Fruit fly (Drosophila melanogaster) whole organism, embryonic: ENCODE measurements around the gene Prp5.

Experiments used
- Antp ChIP-seq: fragments of 200-800 bp; sonication (Bioruptor generic); optimal IDR thresholded peaks from 3 replicates; lab custom pipeline; 2016; ENCODE audit warnings: missing biosample characterization, missing genetic modification characterization
- Awh ChIP-seq: fragments of 200-800 bp; sonication (Bioruptor generic); IDR thresholded peaks from 2 replicates; pipeline ENCODE4, ENCODE4 v1.3.6; 2022; ENCODE audit warnings: missing biosample characterization, missing genetic modification characterization
- B-H1 ChIP-seq: fragments of 200-800 bp; sonication (Bioruptor generic); IDR thresholded peaks from 3 replicates; pipeline ENCODE4 v1.3.6; 2022; ENCODE audit warnings: missing biosample characterization, missing genetic modification characterization
- Bdp1 ChIP-seq: fragments of 200-800 bp; sonication (Bioruptor generic); optimal IDR thresholded peaks from 3 replicates; lab custom pipeline; 2016; ENCODE audit warnings: missing biosample characterization, missing genetic modification characterization
- C15 ChIP-seq: fragments of 200-800 bp; sonication (Bioruptor generic); IDR thresholded peaks from 3 replicates; pipeline ENCODE4 v1.3.6; 2022; ENCODE audit warnings: missing biosample characterization, missing genetic modification characterization
- CG11696 ChIP-seq: fragments of 200-800 bp; sonication (Bioruptor generic); IDR thresholded peaks from 2 replicates; pipeline ENCODE4 v1.3.6; 2022; ENCODE audit warnings: missing biosample characterization, missing genetic modification characterization
- CG12155 ChIP-seq: fragments of 200-800 bp; sonication (Bioruptor generic); optimal IDR thresholded peaks from 3 replicates; lab custom pipeline; 2016; ENCODE audit warnings: missing biosample characterization, missing genetic modification characterization
- CG13287 ChIP-seq: fragments of 200-800 bp; sonication (Bioruptor generic); IDR thresholded peaks from 2 replicates; pipeline ENCODE4 v1.3.6; 2022; ENCODE audit warnings: missing biosample characterization, missing genetic modification characterization; ENCODE audit not compliant: partially characterized antibody
- CG14441 ChIP-seq: fragments of 200-800 bp; sonication (Bioruptor generic); IDR thresholded peaks from 2 replicates; pipeline ENCODE4 v1.3.6; 2022; ENCODE audit warnings: missing biosample characterization, missing genetic modification characterization
- CG15011 ChIP-seq: fragments of 200-800 bp; sonication (Bioruptor generic); optimal IDR thresholded peaks from 3 replicates; lab custom pipeline; 2018; ENCODE audit warnings: missing biosample characterization, mild to moderate bottlenecking, missing genetic modification characterization
- CG16779 ChIP-seq: fragments of 200-800 bp; sonication (Bioruptor generic); IDR thresholded peaks from 2 replicates; pipeline ENCODE4 v1.3.6; 2022; ENCODE audit warnings: missing biosample characterization, missing genetic modification characterization
- CG18599 ChIP-seq: fragments of 200-800 bp; sonication (Bioruptor generic); optimal IDR thresholded peaks from 3 replicates; lab custom pipeline; 2017; ENCODE audit warnings: missing biosample characterization, missing genetic modification characterization, mild to moderate bottlenecking, moderate library complexity, missing genetic modification reagents
- CG2129 ChIP-seq: fragments of 200-800 bp; sonication (Bioruptor generic); IDR thresholded peaks from 2 replicates; pipeline ENCODE4 v1.3.6; 2022; ENCODE audit warnings: missing biosample characterization, missing genetic modification characterization; ENCODE audit not compliant: partially characterized antibody
- CG2202 ChIP-seq: fragments of 200-800 bp; sonication (Bioruptor generic); optimal IDR thresholded peaks from 2 replicates; lab custom pipeline; 2018; ENCODE audit warnings: missing biosample characterization, mild to moderate bottlenecking, missing genetic modification characterization
- CG31365 ChIP-seq: fragments of 200-800 bp; sonication (Bioruptor generic); optimal IDR thresholded peaks from 2 replicates; lab custom pipeline; 2018; ENCODE audit warnings: missing biosample characterization, mild to moderate bottlenecking, missing genetic modification characterization
- CG3281 ChIP-seq: fragments of 200-800 bp; sonication (Bioruptor generic); optimal IDR thresholded peaks from 3 replicates; lab custom pipeline; 2017; ENCODE audit warnings: missing biosample characterization, mild to moderate bottlenecking, missing genetic modification characterization
- CG5180 ChIP-seq: fragments of 200-800 bp; sonication (Bioruptor generic); optimal IDR thresholded peaks from 3 replicates; lab custom pipeline; 2017; ENCODE audit warnings: missing biosample characterization, missing genetic modification characterization, mild to moderate bottlenecking, moderate library complexity, missing genetic modification reagents
- CG6689 ChIP-seq: fragments of 200-800 bp; sonication (Bioruptor generic); IDR thresholded peaks from 2 replicates; pipeline ENCODE4 v1.3.6; 2022; ENCODE audit warnings: missing biosample characterization, missing genetic modification characterization
- CG7372 ChIP-seq: fragments of 200-800 bp; sonication (Bioruptor generic); IDR thresholded peaks from 2 replicates; pipeline ENCODE4 v1.3.6; 2022; ENCODE audit warnings: missing biosample characterization, missing genetic modification characterization
- CG7963 ChIP-seq: fragments of 200-800 bp; sonication (Bioruptor generic); IDR thresholded peaks from 3 replicates; pipeline ENCODE4 v1.3.6; 2022; ENCODE audit warnings: missing biosample characterization, missing genetic modification characterization; ENCODE audit not compliant: partially characterized antibody
- Dad ChIP-seq: fragments of 200-800 bp; sonication (Bioruptor generic); optimal IDR thresholded peaks from 3 replicates; lab custom pipeline; 2016; ENCODE audit warnings: missing biosample characterization, missing genetic modification characterization
- Dll ChIP-seq: fragments of 200-800 bp; sonication (Bioruptor generic); IDR thresholded peaks from 4 replicates; pipeline ENCODE4 v1.3.6; 2022; ENCODE audit warnings: missing biosample characterization, missing genetic modification characterization; ENCODE audit not compliant: partially characterized antibody
- E2f1 ChIP-seq: fragments of 200-800 bp; sonication (Bioruptor generic); IDR thresholded peaks from 2 replicates; pipeline ENCODE4 v1.3.6; 2022; ENCODE audit warnings: missing biosample characterization, missing genetic modification characterization
- HmgZ ChIP-seq: fragments of 200-800 bp; sonication (Bioruptor generic); optimal IDR thresholded peaks from 2 replicates; lab custom pipeline; 2018; ENCODE audit warnings: missing biosample characterization, mild to moderate bottlenecking, missing genetic modification characterization
- Jarid2 ChIP-seq: fragments of 200-800 bp; sonication (Bioruptor generic); optimal IDR thresholded peaks from 3 replicates; lab custom pipeline; 2017; ENCODE audit warnings: mild to moderate bottlenecking, missing biosample characterization, missing genetic modification reagents, missing genetic modification characterization
- NK7.1 ChIP-seq: fragments of 200-800 bp; sonication (Bioruptor generic); optimal IDR thresholded peaks from 3 replicates; lab custom pipeline; 2016; ENCODE audit warnings: missing biosample characterization, missing genetic modification characterization
- Rx ChIP-seq: fragments of 200-800 bp; sonication (Bioruptor generic); IDR thresholded peaks from 2 replicates; pipeline ENCODE4 v1.3.6; 2022; ENCODE audit warnings: missing biosample characterization, missing genetic modification characterization
- TFAM ChIP-seq: fragments of 200-800 bp; sonication (Bioruptor generic); optimal IDR thresholded peaks from 2 replicates; lab custom pipeline; 2017; ENCODE audit warnings: missing biosample characterization, missing genetic modification characterization, inconsistent platforms
- Trl ChIP-seq, 3 experiments: fragments of >200 bp in 2 of 3; fragments of 200-800 bp in 1 of 3; sonication (Bioruptor generic) in 1 of 3; optimal IDR thresholded peaks; 2 replicates in 1 of 3; 3 replicates in 2 of 3; lab custom pipeline; 2016 to 2017; ENCODE audit warnings: missing biosample characterization in 1 of 3, missing genetic modification characterization in 1 of 3
- abd-A ChIP-seq: fragments of 200-800 bp; sonication (Bioruptor generic); optimal IDR thresholded peaks from 3 replicates; lab custom pipeline; 2019; ENCODE audit warnings: missing biosample characterization, mild to moderate bottlenecking, missing genetic modification characterization, moderate library complexity
- ap ChIP-seq: fragments of 200-800 bp; sonication (Bioruptor generic); IDR thresholded peaks from 2 replicates; pipeline ENCODE4 v1.3.6; 2022; ENCODE audit warnings: missing biosample characterization, missing genetic modification characterization
- crc ChIP-seq: fragments of 200-800 bp; sonication (Bioruptor generic); optimal IDR thresholded peaks from 2 replicates; lab custom pipeline; 2016; ENCODE audit warnings: missing biosample characterization, missing genetic modification characterization
- croc ChIP-seq: fragments of 200-800 bp; sonication (Bioruptor generic); conservative IDR thresholded peaks from 3 replicates; pipeline ENCODE4 v1.3.6; 2022; ENCODE audit warnings: missing biosample characterization, missing genetic modification characterization
- crol ChIP-seq: fragments of 200-800 bp; sonication (Bioruptor generic); IDR thresholded peaks from 2 replicates; pipeline ENCODE4 v1.3.6; 2022; ENCODE audit warnings: missing biosample characterization, missing genetic modification characterization
- fru ChIP-seq: fragments of >200 bp; optimal IDR thresholded peaks from 2 replicates; lab custom pipeline; 2017
- gce ChIP-seq: fragments of 200-800 bp; sonication (Bioruptor generic); IDR thresholded peaks from 3 replicates; pipeline ENCODE4 v1.3.6; 2022; ENCODE audit warnings: missing biosample characterization, missing genetic modification characterization
- lov ChIP-seq, 2 experiments: fragments of 200-800 bp in 1 of 2; fragments of >200 bp in 1 of 2; sonication (Bioruptor generic) in 1 of 2; IDR thresholded peaks in 1 of 2; optimal IDR thresholded peaks in 1 of 2; 2 replicates in 1 of 2; 3 replicates in 1 of 2; pipeline versions ENCODE4 v1.3.6 to Lab custom; 2017 to 2022; ENCODE audit warnings: missing biosample characterization in 1 of 2, missing genetic modification characterization in 1 of 2
- mirr ChIP-seq: fragments of 200-800 bp; sonication (Bioruptor generic); optimal IDR thresholded peaks from 3 replicates; lab custom pipeline; 2018; ENCODE audit warnings: missing biosample characterization, mild to moderate bottlenecking, missing genetic modification characterization
- nerfin-1 ChIP-seq: fragments of 200-800 bp; sonication (Bioruptor generic); optimal IDR thresholded peaks from 3 replicates; lab custom pipeline; 2019; ENCODE audit warnings: missing biosample characterization, mild to moderate bottlenecking, missing genetic modification characterization, moderate library complexity
- otp ChIP-seq: fragments of 200-800 bp; sonication (Bioruptor generic); IDR thresholded peaks from 3 replicates; pipeline ENCODE4, ENCODE4 v1.3.6; 2022; ENCODE audit warnings: missing biosample characterization, missing genetic modification characterization
- prd ChIP-seq, 3 experiments: fragments of >200 bp in 2 of 3; fragments of 200-800 bp in 1 of 3; sonication (Bioruptor generic) in 1 of 3; optimal IDR thresholded peaks in 2 of 3; IDR thresholded peaks in 1 of 3; 2 replicates in 2 of 3; 3 replicates in 1 of 3; pipeline versions ENCODE4 v1.3.6 to Lab custom; 2017 to 2022; ENCODE audit warnings: missing biosample characterization in 1 of 3, missing genetic modification characterization in 1 of 3
- sd ChIP-seq: fragments of 200-800 bp; sonication (Bioruptor generic); optimal IDR thresholded peaks from 3 replicates; lab custom pipeline; 2018; ENCODE audit warnings: missing biosample characterization, mild to moderate bottlenecking, missing genetic modification characterization, moderate library complexity
- sens-2 ChIP-seq: fragments of 200-800 bp; sonication (Bioruptor generic); IDR thresholded peaks from 2 replicates; pipeline ENCODE4 v1.3.6; 2022; ENCODE audit warnings: missing biosample characterization, missing genetic modification characterization
- sima ChIP-seq: fragments of 200-800 bp; sonication (Bioruptor generic); optimal IDR thresholded peaks from 2 replicates; lab custom pipeline; 2016; ENCODE audit warnings: missing biosample characterization, missing genetic modification characterization
- sisA ChIP-seq: fragments of 200-800 bp; sonication (Bioruptor generic); IDR thresholded peaks from 2 replicates; pipeline ENCODE4 v1.3.6; 2022; ENCODE audit warnings: missing biosample characterization, missing genetic modification characterization
- unc-4 ChIP-seq: fragments of 200-800 bp; sonication (Bioruptor generic); IDR thresholded peaks from 2 replicates; pipeline ENCODE4 v1.3.6; 2022; ENCODE audit warnings: missing biosample characterization, missing genetic modification characterization; ENCODE audit not compliant: partially characterized antibody
- yki ChIP-seq: fragments of >200 bp; optimal IDR thresholded peaks from 3 replicates; lab custom pipeline; 2018
- zfh2 ChIP-seq: fragments of 200-800 bp; sonication (Bioruptor generic); optimal IDR thresholded peaks from 2 replicates; lab custom pipeline; 2016; ENCODE audit warnings: missing biosample characterization, missing genetic modification characterization

The Prp5 gene

DNA sequence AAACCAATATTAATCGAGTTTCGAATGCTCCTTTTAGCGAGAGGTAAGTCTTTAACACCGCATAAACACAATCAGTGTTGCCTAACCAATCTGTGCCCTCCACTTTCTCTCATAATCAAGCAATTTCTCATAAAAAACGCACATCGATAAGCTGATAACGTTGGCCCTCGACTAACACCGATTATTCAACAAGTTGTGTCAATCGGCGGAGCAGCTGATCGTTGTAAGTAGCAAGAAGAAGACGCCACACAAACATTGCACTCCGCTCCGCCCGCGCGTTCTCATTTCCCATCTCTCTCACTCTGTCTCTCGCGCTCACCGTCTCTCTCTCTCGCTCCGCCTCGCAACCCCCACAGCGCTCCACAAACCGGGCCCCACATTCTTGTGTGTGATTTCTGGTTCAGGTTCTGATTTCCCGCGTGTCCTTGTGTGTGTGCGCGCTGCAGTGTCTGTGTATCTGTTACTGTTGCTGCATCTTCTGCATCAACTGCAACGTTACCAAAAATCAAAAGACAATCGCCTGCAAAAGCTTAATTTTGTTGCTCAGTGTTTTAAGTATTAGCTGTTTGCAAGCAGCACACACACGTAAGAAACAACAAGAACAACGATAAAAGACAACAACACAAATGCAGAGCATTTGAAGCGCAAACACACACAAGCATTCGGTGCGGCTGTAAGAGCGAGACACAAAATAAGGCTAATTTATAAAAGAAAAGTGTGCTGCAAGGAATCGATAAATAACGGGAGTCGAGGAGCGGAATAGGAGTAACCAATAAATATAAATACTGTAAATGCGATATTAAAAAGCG, 11.7 kb upstream of the Prp5 start, which contains the start of the genes CG9114 and HDAC6 (continued):
- 0 out of 2 replicates have a peak, but pooled peaks have one; percentile 52 for TF ChIP-seq sens-2 (GFP tag; lab: Robert Waterston, UW)
- TF ChIP-seq Antp = peak; percentile 2
- TF ChIP-seq CG3281 (GFP tag; lab: Kevin White, UChicago) = peak; percentile 18
- TF ChIP-seq E2f1 (GFP tag; lab: Robert Waterston, UW) = peak; percentile 47; the same call in 1 of the 2 replicates
- TF ChIP-seq unc-4 (GFP tag; lab: Robert Waterston, UW) = peak; percentile 91
- no peak for TF ChIP-seq Bdp1 (GFP tag; lab: Kevin White, UChicago)
- TF ChIP-seq TFAM (GFP tag; lab: Kevin White, UChicago) = no peak
- TF ChIP-seq Dad (GFP tag; lab: Kevin White, UChicago) = peak; percentile 3
- TF ChIP-seq otp = 0 out of 3 replicates have a peak, but pooled peaks have one; percentile 27
- no peak for TF ChIP-seq nerfin-1
- TF ChIP-seq sd (tag; lab: Kevin White, UChicago) = peak; percentile 96
- TF ChIP-seq CG5180 (GFP tag; lab: Kevin White, UChicago) = no peak
- TF ChIP-seq CG11696 = no peak
- no peak for TF ChIP-seq Rx (GFP tag; lab: Robert Waterston, UW)
- peak; percentile 91 for TF ChIP-seq CG13287
- TF ChIP-seq Dll (GFP tag; lab: Robert Waterston, UW) = peak; percentile 93
- TF ChIP-seq mirr (GFP tag; lab: Kevin White, UChicago) = no peak
- TF ChIP-seq zfh2 (GFP tag; lab: Kevin White, UChicago) = no peak
- TF ChIP-seq ap (GFP tag; lab: Robert Waterston, UW) = no peak
- TF ChIP-seq HmgZ (tag; lab: Kevin White, UChicago) = no peak
- peak; percentile 77; the same call in 2 of the 3 replicates for TF ChIP-seq CG7963 (GFP tag; lab: Robert Waterston, UW)
- no peak for TF ChIP-seq CG18599
- TF ChIP-seq yki = no peak
- TF ChIP-seq crol = peak; percentile 100
- TF ChIP-seq CG7372 (GFP tag; lab: Robert Waterston, UW) = no peak
- peak; percentile 74 to 81 for TF ChIP-seq Trl (optimal IDR thresholded peaks at IDR 0.05; lab: Kevin White, UChicago)
- peak; percentile 38 for TF ChIP-seq Trl (GFP tag; optimal IDR thresholded peaks at IDR 0.05; lab: Kevin White, UChicago)
- peak; percentile 70; the same call in 1 of the 2 replicates for TF ChIP-seq CG2129 (GFP tag; lab: Robert Waterston, UW)
- no peak for TF ChIP-seq CG6689
- TF ChIP-seq abd-A = no peak
- no peak for TF ChIP-seq crc (GFP tag; lab: Kevin White, UChicago)
- no peak for TF ChIP-seq sima
- no peak for TF ChIP-seq CG14441 (GFP tag; lab: Robert Waterston, UW)
- no peak for TF ChIP-seq Jarid2 (GFP tag; lab: Kevin White, UChicago)
- TF ChIP-seq B-H1 (GFP tag; lab: Robert Waterston, UW) = no peak
- no peak for TF ChIP-seq CG2202 (tag; lab: Kevin White, UChicago)
- TF ChIP-seq CG12155 (GFP tag; lab: Kevin White, UChicago) = no peak
- TF ChIP-seq sisA (GFP tag; lab: Robert Waterston, UW) = no peak
- TF ChIP-seq lov (optimal IDR thresholded peaks at IDR 0.05; lab: Kevin White, UChicago) = no peak
- no peak for TF ChIP-seq lov (GFP tag; IDR thresholded peaks at IDR 0.05; lab: Robert Waterston, UW)
- TF ChIP-seq croc (GFP tag; lab: Robert Waterston, UW) = no peak
- TF ChIP-seq fru (lab: Kevin White, UChicago) = no peak
- TF ChIP-seq CG16779 = no peak
- no peak for TF ChIP-seq C15 (GFP tag; lab: Robert Waterston, UW)
- TF ChIP-seq gce (GFP tag; lab: Robert Waterston, UW) = 0 out of 3 replicates have a peak, but pooled peaks have one; percentile 60
- TF ChIP-seq CG15011 = no peak
- no peak for TF ChIP-seq NK7.1
- TF ChIP-seq CG31365 = no peak
- TF ChIP-seq prd (optimal IDR thresholded peaks at IDR 0.05; lab: Kevin White, UChicago) = no peak
- no peak for TF ChIP-seq prd (GFP tag; IDR thresholded peaks at IDR 0.05; lab: Robert Waterston, UW)
- no peak for TF ChIP-seq Awh (GFP tag; lab: Robert Waterston, UW)
